Fruit fly (Drosophila melanogaster) whole organism, embryonic: ENCODE data around the gene Hsp70Ab.

Experiments
- Abd-B ChIP-seq: fragments of 200-800 bp; sonication (Bioruptor generic); optimal IDR thresholded peaks from 2 replicates; lab custom pipeline; 2018; ENCODE audit warnings: missing biosample characterization, mild to moderate bottlenecking, missing genetic modification characterization, moderate library complexity
- BEAF-32 ChIP-seq: fragments of 200-800 bp; sonication (Bioruptor generic); optimal IDR thresholded peaks from 3 replicates; lab custom pipeline; 2017; ENCODE audit warnings: missing biosample characterization, missing genetic modification characterization, mild to moderate bottlenecking, moderate library complexity, missing genetic modification reagents
- CG10321 ChIP-seq: fragments of 200-800 bp; sonication (Bioruptor generic); IDR thresholded peaks from 2 replicates; pipeline ENCODE4 v1.3.6; 2022; ENCODE audit warnings: missing biosample characterization, missing genetic modification characterization
- CG10654 ChIP-seq: fragments of 200-800 bp; sonication (Bioruptor generic); optimal IDR thresholded peaks from 2 replicates; lab custom pipeline; 2016; ENCODE audit warnings: missing biosample characterization, missing genetic modification characterization
- CG10979 ChIP-seq: fragments of 200-800 bp; sonication (Bioruptor generic); optimal IDR thresholded peaks from 2 replicates; lab custom pipeline; 2018; ENCODE audit warnings: missing biosample characterization, mild to moderate bottlenecking, missing genetic modification characterization, moderate library complexity
- CG11093 ChIP-seq: fragments of 200-800 bp; sonication (Bioruptor generic); IDR thresholded peaks from 3 replicates; pipeline ENCODE4 v1.3.6; 2022; ENCODE audit warnings: missing biosample characterization, missing genetic modification characterization
- CG14441 ChIP-seq: fragments of 200-800 bp; sonication (Bioruptor generic); IDR thresholded peaks from 2 replicates; pipeline ENCODE4 v1.3.6; 2022; ENCODE audit warnings: missing biosample characterization, missing genetic modification characterization
- CG14710 ChIP-seq: fragments of 200-800 bp; sonication (Bioruptor generic); optimal IDR thresholded peaks from 3 replicates; lab custom pipeline; 2019; ENCODE audit warnings: missing biosample characterization, mild to moderate bottlenecking, missing genetic modification characterization, moderate library complexity
- CG15011 ChIP-seq: fragments of 200-800 bp; sonication (Bioruptor generic); optimal IDR thresholded peaks from 3 replicates; lab custom pipeline; 2018; ENCODE audit warnings: missing biosample characterization, mild to moderate bottlenecking, missing genetic modification characterization
- CG1603 ChIP-seq: fragments of 200-800 bp; sonication (Bioruptor generic); optimal IDR thresholded peaks from 2 replicates; lab custom pipeline; 2019; ENCODE audit warnings: missing biosample characterization, mild to moderate bottlenecking, missing genetic modification characterization, moderate library complexity
- CG16813 ChIP-seq: fragments of 200-800 bp; sonication (Bioruptor generic); IDR thresholded peaks from 3 replicates; pipeline ENCODE4 v1.3.6; 2022; ENCODE audit warnings: missing biosample characterization, missing genetic modification characterization; ENCODE audit not compliant: partially characterized antibody
- CG17912 ChIP-seq: fragments of 200-800 bp; sonication (Bioruptor generic); optimal IDR thresholded peaks from 2 replicates; lab custom pipeline; 2018; ENCODE audit warnings: missing biosample characterization, mild to moderate bottlenecking, missing genetic modification characterization
- CG18262 ChIP-seq: fragments of 200-800 bp; optimal IDR thresholded peaks from 3 replicates; lab custom pipeline; 2019; ENCODE audit warnings: missing biosample characterization, mild to moderate bottlenecking, missing genetic modification characterization, moderate library complexity
- CG1832 ChIP-seq: fragments of 200-800 bp; sonication (Bioruptor generic); optimal IDR thresholded peaks from 2 replicates; lab custom pipeline; 2017; ENCODE audit warnings: missing biosample characterization, mild to moderate bottlenecking, missing genetic modification characterization, inconsistent platforms
- CG18476 ChIP-seq: fragments of 200-800 bp; sonication (Bioruptor generic); optimal IDR thresholded peaks from 2 replicates; lab custom pipeline; 2016; ENCODE audit warnings: missing biosample characterization, mild to moderate bottlenecking, missing genetic modification characterization
- CG2875 ChIP-seq: fragments of 200-800 bp; sonication (Bioruptor generic); optimal IDR thresholded peaks from 2 replicates; lab custom pipeline; 2017; ENCODE audit warnings: missing biosample characterization, mild to moderate bottlenecking, missing genetic modification characterization, missing genetic modification reagents
- CG31224 ChIP-seq: fragments of 200-800 bp; sonication (Bioruptor generic); IDR thresholded peaks from 2 replicates; pipeline ENCODE4 v1.3.6; 2022; ENCODE audit warnings: missing biosample characterization, missing genetic modification characterization
- CG4360 ChIP-seq: fragments of 200-800 bp; sonication (Bioruptor generic); IDR thresholded peaks from 2 replicates; pipeline ENCODE4 v1.3.6; 2022; ENCODE audit warnings: missing biosample characterization, missing genetic modification characterization
- CG4617 ChIP-seq: fragments of 200-800 bp; sonication (Bioruptor generic); optimal IDR thresholded peaks from 3 replicates; lab custom pipeline; 2016; ENCODE audit warnings: missing biosample characterization, missing genetic modification characterization, borderline replicate concordance
- CG6272 ChIP-seq: fragments of 200-800 bp; sonication (Bioruptor generic); IDR thresholded peaks from 2 replicates; pipeline ENCODE4 v1.3.6; 2022; ENCODE audit warnings: missing biosample characterization, missing genetic modification characterization
- CG8290 ChIP-seq, 3 experiments: fragments of 200-800 bp; sonication (Bioruptor generic); optimal IDR thresholded peaks; 2 replicates each; lab custom pipeline; 2016 to 2019; ENCODE audit warnings: missing biosample characterization in 3 of 3, missing genetic modification characterization in 3 of 3, mild to moderate bottlenecking in 2 of 3, moderate library complexity in 1 of 3
- CG8765 ChIP-seq: fragments of 200-800 bp; sonication (Bioruptor generic); IDR thresholded peaks from 2 replicates; pipeline ENCODE4 v1.3.6; 2022; ENCODE audit warnings: missing biosample characterization, missing genetic modification characterization
- CHES-1-like ChIP-seq: fragments of 200-800 bp; sonication (Bioruptor generic); optimal IDR thresholded peaks from 2 replicates; lab custom pipeline; 2016; ENCODE audit warnings: missing biosample characterization, missing genetic modification characterization
- Elba2 ChIP-seq: fragments of 200-800 bp; sonication (Bioruptor generic); optimal IDR thresholded peaks from 3 replicates; lab custom pipeline; 2016; ENCODE audit warnings: missing biosample characterization, missing genetic modification characterization
- HLH4C ChIP-seq: fragments of 200-800 bp; sonication (Bioruptor generic); IDR thresholded peaks from 3 replicates; pipeline ENCODE4 v1.3.6; 2022; ENCODE audit warnings: missing biosample characterization, missing genetic modification characterization; ENCODE audit not compliant: partially characterized antibody
- Mes4 ChIP-seq: fragments of 200-800 bp; sonication (Bioruptor generic); optimal IDR thresholded peaks from 2 replicates; lab custom pipeline; 2016; ENCODE audit warnings: missing biosample characterization, missing genetic modification characterization
- Nf-YA ChIP-seq: fragments of 200-800 bp; sonication (Bioruptor generic); IDR thresholded peaks from 2 replicates; pipeline ENCODE4 v1.3.6; 2022; ENCODE audit warnings: missing biosample characterization, missing genetic modification characterization
- Sin3A ChIP-seq: fragments of >200 bp; optimal IDR thresholded peaks from 2 replicates; lab custom pipeline; 2018
- Vsx1 ChIP-seq: fragments of 200-800 bp; sonication (Bioruptor generic); optimal IDR thresholded peaks from 2 replicates; lab custom pipeline; 2017; ENCODE audit warnings: missing biosample characterization, mild to moderate bottlenecking, missing genetic modification characterization, missing genetic modification reagents
- ara ChIP-seq: fragments of 200-800 bp; sonication (Bioruptor generic); IDR thresholded peaks from 2 replicates; pipeline ENCODE4 v1.3.6; 2022; ENCODE audit warnings: missing biosample characterization, missing genetic modification characterization
- ash1 ChIP-seq: fragments of 200-800 bp; sonication (Bioruptor generic); optimal IDR thresholded peaks from 2 replicates; lab custom pipeline; 2018; ENCODE audit warnings: missing biosample characterization, mild to moderate bottlenecking, missing genetic modification characterization
- btn ChIP-seq: fragments of 200-800 bp; sonication (Bioruptor generic); optimal IDR thresholded peaks from 2 replicates; lab custom pipeline; 2016; ENCODE audit warnings: missing biosample characterization, missing genetic modification characterization
- corto ChIP-seq: fragments of 200-800 bp; sonication (Bioruptor generic); optimal IDR thresholded peaks from 2 replicates; lab custom pipeline; 2016; ENCODE audit warnings: missing biosample characterization, mild to moderate bottlenecking, missing genetic modification characterization, moderate library complexity
- disco-r ChIP-seq: fragments of 200-800 bp; sonication (Bioruptor generic); optimal IDR thresholded peaks from 2 replicates; lab custom pipeline; 2016; ENCODE audit warnings: missing biosample characterization, missing genetic modification characterization
- dysf ChIP-seq: fragments of 200-800 bp; sonication (Bioruptor generic); IDR thresholded peaks from 3 replicates; pipeline ENCODE4 v1.3.6; 2022; ENCODE audit warnings: missing biosample characterization, missing genetic modification characterization
- eve ChIP-seq, 2 experiments: fragments of >200 bp; optimal IDR thresholded peaks; 2 replicates each; lab custom pipeline; 2017; ENCODE audit warnings: missing biosample characterization in 2 of 2, missing genetic modification characterization in 2 of 2
- fd3F ChIP-seq: fragments of 200-800 bp; sonication (Bioruptor generic); optimal IDR thresholded peaks from 2 replicates; lab custom pipeline; 2018; ENCODE audit warnings: missing biosample characterization, mild to moderate bottlenecking, missing genetic modification characterization, moderate library complexity
- org-1 ChIP-seq: fragments of 200-800 bp; sonication (Bioruptor generic); optimal IDR thresholded peaks from 2 replicates; lab custom pipeline; 2017; ENCODE audit warnings: missing biosample characterization, missing genetic modification characterization
- phol ChIP-seq: fragments of 200-800 bp; sonication (Bioruptor generic); optimal IDR thresholded peaks from 3 replicates; lab custom pipeline; 2018; ENCODE audit warnings: missing biosample characterization, mild to moderate bottlenecking, missing genetic modification characterization, moderate library complexity
- prd ChIP-seq, 3 experiments: fragments of >200 bp in 2 of 3; fragments of 200-800 bp in 1 of 3; sonication (Bioruptor generic) in 1 of 3; optimal IDR thresholded peaks in 2 of 3; IDR thresholded peaks in 1 of 3; 2 replicates in 2 of 3; 3 replicates in 1 of 3; pipeline versions ENCODE4 v1.3.6 to Lab custom; 2017 to 2022; ENCODE audit warnings: missing biosample characterization in 1 of 3, missing genetic modification characterization in 1 of 3
- pros ChIP-seq: fragments of 200-800 bp; sonication (Bioruptor generic); optimal IDR thresholded peaks from 3 replicates; lab custom pipeline; 2019; ENCODE audit warnings: missing biosample characterization, mild to moderate bottlenecking, missing genetic modification characterization, moderate library complexity
- row ChIP-seq: fragments of 200-800 bp; sonication (Bioruptor generic); IDR thresholded peaks from 3 replicates; pipeline ENCODE4 v1.3.6; 2022; ENCODE audit warnings: missing biosample characterization, missing genetic modification characterization
- salm ChIP-seq: fragments of 200-800 bp; sonication (Bioruptor generic); optimal IDR thresholded peaks from 2 replicates; lab custom pipeline; 2018; ENCODE audit warnings: missing biosample characterization, mild to moderate bottlenecking, missing genetic modification characterization
- sens-2 ChIP-seq: fragments of 200-800 bp; sonication (Bioruptor generic); IDR thresholded peaks from 2 replicates; pipeline ENCODE4 v1.3.6; 2022; ENCODE audit warnings: missing biosample characterization, missing genetic modification characterization
- shn ChIP-seq: fragments of 200-800 bp; sonication (Bioruptor generic); optimal IDR thresholded peaks from 3 replicates; lab custom pipeline; 2016; ENCODE audit warnings: missing biosample characterization, missing genetic modification characterization
- tin ChIP-seq: fragments of 200-800 bp; sonication (Bioruptor generic); optimal IDR thresholded peaks from 3 replicates; lab custom pipeline; 2016; ENCODE audit warnings: missing biosample characterization, missing genetic modification characterization
- toy ChIP-seq: fragments of 200-800 bp; sonication (Bioruptor generic); IDR thresholded peaks from 2 replicates; pipeline ENCODE4 v1.3.6; 2022; ENCODE audit warnings: missing biosample characterization, missing genetic modification characterization
- unpg ChIP-seq: fragments of 200-800 bp; sonication (Bioruptor generic); optimal IDR thresholded peaks from 3 replicates; lab custom pipeline; 2018; ENCODE audit warnings: missing biosample characterization, mild to moderate bottlenecking, missing genetic modification characterization, moderate library complexity
- wor ChIP-seq: fragments of 200-800 bp; sonication (Bioruptor generic); IDR thresholded peaks from 2 replicates; pipeline ENCODE4 v1.3.6; 2022; ENCODE audit warnings: missing biosample characterization, missing genetic modification characterization

Gene Hsp70Ab

DNA sequence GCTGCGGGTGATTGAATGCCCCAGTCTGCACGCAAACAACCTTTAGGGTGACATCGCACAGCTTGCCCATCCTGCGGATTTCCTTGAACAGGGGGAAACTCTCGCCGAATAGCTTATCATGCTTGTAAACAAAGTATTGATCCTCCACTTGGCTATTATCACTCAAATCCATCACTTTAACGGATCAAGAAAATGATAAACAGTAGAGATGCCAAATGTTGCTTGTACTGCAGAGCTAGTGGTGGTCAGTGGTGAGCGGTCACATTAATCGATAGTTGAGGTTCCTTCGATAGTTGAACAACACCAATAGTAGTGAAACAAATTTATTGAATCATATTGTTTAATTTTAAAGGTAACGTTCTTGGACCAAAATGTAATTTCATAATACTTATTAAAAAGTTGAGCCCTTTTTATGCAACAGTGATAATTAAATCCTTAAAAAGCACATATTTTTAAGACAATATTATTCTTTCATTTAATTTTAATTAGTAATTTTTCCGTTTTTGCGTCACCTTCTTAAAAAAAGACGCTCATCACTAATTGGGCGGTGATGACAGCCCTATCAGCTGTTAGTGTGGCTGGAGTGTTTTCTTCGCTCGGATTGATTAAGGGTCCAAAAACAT lies 52.0 kb downstream of the Hsp70Ab start, which contains the start of the genes KLHL18 and GCC185 (continued):
- peak; percentile 84 for TF ChIP-seq dysf (GFP tag; lab: Robert Waterston, UW)
- peak; percentile 92 for TF ChIP-seq CG14710 (tag; lab: Kevin White, UChicago)
- no peak for TF ChIP-seq salm
- no peak for TF ChIP-seq CG1603
- TF ChIP-seq CG14441 (GFP tag; lab: Robert Waterston, UW): peak; percentile 69
- no peak for TF ChIP-seq corto (GFP tag; lab: Kevin White, UChicago)
- no peak for TF ChIP-seq eve (GFP tag; optimal IDR thresholded peaks at IDR 0.05; lab: Kevin White, UChicago)
- TF ChIP-seq Vsx1 (GFP tag; lab: Kevin White, UChicago): no peak
- TF ChIP-seq CG8765 (GFP tag; lab: Robert Waterston, UW): peak; percentile 58; the same call in 1 of the 2 replicates
- TF ChIP-seq CG18262 (tag; lab: Kevin White, UChicago): peak; percentile 72
- no peak for TF ChIP-seq btn (GFP tag; lab: Kevin White, UChicago)
- peak; percentile 52; the same call in 1 of the 2 replicates for TF ChIP-seq ara (GFP tag; lab: Robert Waterston, UW)
- peak; percentile 95 for TF ChIP-seq Elba2 (GFP tag; lab: Kevin White, UChicago)
- TF ChIP-seq CG10654: peak; percentile 79
- TF ChIP-seq wor (GFP tag; lab: Robert Waterston, UW): no peak
- no peak for TF ChIP-seq CG15011 (GFP tag; lab: Kevin White, UChicago)
- TF ChIP-seq Sin3A (lab: Kevin White, UChicago): peak; percentile 94
- TF ChIP-seq CG1832 (GFP tag; lab: Kevin White, UChicago): no peak
- TF ChIP-seq CG8290 (GFP tag; optimal IDR thresholded peaks at IDR 0.05; lab: Kevin White, UChicago): peak; percentile 67
- no peak for TF ChIP-seq CG8290 (tag; optimal IDR thresholded peaks at IDR 0.05; lab: Kevin White, UChicago)
- no peak for TF ChIP-seq ash1 (GFP tag; lab: Kevin White, UChicago)
- TF ChIP-seq Nf-YA (GFP tag; lab: Robert Waterston, UW): no peak
- peak; percentile 83 for TF ChIP-seq tin (GFP tag; lab: Kevin White, UChicago)
- TF ChIP-seq CG2875 (GFP tag; lab: Kevin White, UChicago): no peak
- TF ChIP-seq CG6272: peak; percentile 84
- no peak for TF ChIP-seq prd (optimal IDR thresholded peaks at IDR 0.05; lab: Kevin White, UChicago)
- TF ChIP-seq prd (GFP tag; IDR thresholded peaks at IDR 0.05; lab: Robert Waterston, UW): peak; percentile 89
- no peak for TF ChIP-seq CG17912 (GFP tag; lab: Kevin White, UChicago)
- no peak for TF ChIP-seq CG4360
- no peak for TF ChIP-seq Mes4
- TF ChIP-seq CG11093 (GFP tag; lab: Robert Waterston, UW): peak; percentile 66; the same call in 2 of the 3 replicates
- TF ChIP-seq pros (GFP tag; lab: Kevin White, UChicago): no peak
- TF ChIP-seq shn (GFP tag; lab: Kevin White, UChicago): peak; percentile 47
- TF ChIP-seq CG16813: peak; percentile 89
- TF ChIP-seq HLH4C (GFP tag; lab: Robert Waterston, UW): peak; percentile 72
- TF ChIP-seq unpg (GFP tag; lab: Kevin White, UChicago): no peak
- TF ChIP-seq toy (GFP tag; lab: Robert Waterston, UW): peak; percentile 9; the same call in 1 of the 2 replicates
- TF ChIP-seq Abd-B (GFP tag; lab: Kevin White, UChicago): peak; percentile 92
- no peak for TF ChIP-seq sens-2
- peak; percentile 80 for TF ChIP-seq CG4617 (GFP tag; lab: Kevin White, UChicago)
- peak; percentile 62 for TF ChIP-seq fd3F (GFP tag; lab: Kevin White, UChicago)
- TF ChIP-seq CG10321 (GFP tag; lab: Robert Waterston, UW): no peak
- peak; percentile 93 for TF ChIP-seq BEAF-32
- TF ChIP-seq CG18476 (GFP tag; lab: Kevin White, UChicago): peak; percentile 74
- peak; percentile 58 for TF ChIP-seq CG31224 (GFP tag; lab: Robert Waterston, UW)
- TF ChIP-seq phol (tag; lab: Kevin White, UChicago): peak; percentile 87
- TF ChIP-seq CG10979 (tag; lab: Kevin White, UChicago): peak; percentile 66
- peak; percentile 98 for TF ChIP-seq row (GFP tag; lab: Robert Waterston, UW)
- TF ChIP-seq disco-r (GFP tag; lab: Kevin White, UChicago): no peak
- peak; percentile 47 for TF ChIP-seq CHES-1-like (GFP tag; lab: Kevin White, UChicago)
- TF ChIP-seq org-1 (GFP tag; lab: Kevin White, UChicago): no peak
